Worm (Caenorhabditis elegans) whole organism, L2 larva: ENCODE measurements around the gene Y67A10A.11.

Experiments used
- ZK546.5 ChIP-seq: sonication (generic microtip); optimal IDR thresholded peaks from 2 replicates; lab custom pipeline; 2017; ENCODE audit warnings: missing biosample characterization, missing genetic modification characterization
- aly-2 ChIP-seq: fragments of 150-350 bp; optimal IDR thresholded peaks from 2 replicates; lab custom pipeline; 2014; ENCODE audit warnings: missing biosample characterization, missing genetic modification characterization
- ceh-16 ChIP-seq: fragments of 150-350 bp; optimal IDR thresholded peaks from 2 replicates; lab custom pipeline; 2014; ENCODE audit warnings: missing biosample characterization, missing genetic modification characterization
- elt-1 ChIP-seq: fragments of 150-350 bp; optimal IDR thresholded peaks from 2 replicates; lab custom pipeline; 2014; ENCODE audit warnings: missing biosample characterization, missing genetic modification characterization
- lin-39 ChIP-seq: fragments of 150-350 bp; optimal IDR thresholded peaks from 2 replicates; lab custom pipeline; 2014; ENCODE audit warnings: missing biosample characterization, missing genetic modification reagents, missing genetic modification characterization
- nhr-12 ChIP-seq: fragments of 150-350 bp; optimal IDR thresholded peaks from 2 replicates; lab custom pipeline; 2014; ENCODE audit warnings: missing biosample characterization, missing genetic modification characterization
- nhr-21 ChIP-seq: fragments of 150-350 bp; optimal IDR thresholded peaks from 2 replicates; lab custom pipeline; 2014; ENCODE audit warnings: missing biosample characterization, missing genetic modification characterization
- ztf-1 ChIP-seq: fragments of 200-800 bp; sonication (Bioruptor generic); conservative IDR thresholded peaks from 2 replicates; pipeline ENCODE4 v1.3.6; 2022; ENCODE audit warnings: missing genetic modification characterization, missing compliant biosample characterization

- no peak for TF ChIP-seq lin-39 (tag; lab: Kevin White, UChicago)
- no peak for TF ChIP-seq nhr-12
- no peak for TF ChIP-seq ZK546.5 (tag; lab: Kevin White, UChicago)
- no peak for TF ChIP-seq elt-1
- no peak for TF ChIP-seq ztf-1 (GFP tag; lab: Robert Waterston, UW)
- no peak for TF ChIP-seq ceh-16
- no peak for TF ChIP-seq nhr-21 (tag; lab: Kevin White, UChicago)
- no peak for TF ChIP-seq aly-2 (tag; lab: Kevin White, UChicago)
Observed at ce11 chrIV:14371639-14372038, 31.9 kb downstream of the Y67A10A.11 start.
